Fruit fly (Drosophila melanogaster): Measurements from ENCODE around the gene Tctp.

- TF ChIP-seq CG8319 (GFP tag; optimal IDR thresholded peaks at IDR 0.05) = no peak
- no peak for TF ChIP-seq net (GFP tag; optimal IDR thresholded peaks at IDR 0.05)
- TF ChIP-seq Hr39 (GFP tag; optimal IDR thresholded peaks at IDR 0.05) = no peak
- TF ChIP-seq CG4318 (GFP tag; optimal IDR thresholded peaks at IDR 0.05) = no peak
- TF ChIP-seq CG3919 (GFP tag; optimal IDR thresholded peaks at IDR 0.05) = no peak
- TF ChIP-seq Sox14 (GFP tag; optimal IDR thresholded peaks at IDR 0.05) = no peak
- no peak for TF ChIP-seq CG16779 (tag; optimal IDR thresholded peaks at IDR 0.05)
- no peak for TF ChIP-seq OdsH (GFP tag; optimal IDR thresholded peaks at IDR 0.05)
- TF ChIP-seq dac (GFP tag; optimal IDR thresholded peaks at IDR 0.05) = no peak
- TF ChIP-seq Eip75B (GFP tag; optimal IDR thresholded peaks at IDR 0.05) = no peak
- no peak for TF ChIP-seq Eip78C (GFP tag)
- TF ChIP-seq lz (GFP tag; optimal IDR thresholded peaks at IDR 0.05) = no peak
- TF ChIP-seq esn (GFP tag; optimal IDR thresholded peaks at IDR 0.05) = no peak
- no peak for TF ChIP-seq Sox15 (GFP tag; optimal IDR thresholded peaks at IDR 0.05)
Measured at dm6 chr3R:11175777-11176176, 34.3 kb upstream of the Tctp start.
